Fruit fly (Drosophila melanogaster) whole organism, embryonic: ENCODE results near the gene enc.

ENCODE experiments used
- BEAF-32 ChIP-seq: fragments of 200-800 bp; sonication (Bioruptor generic); optimal IDR thresholded peaks from 3 replicates; lab custom pipeline; 2017; ENCODE audit warnings: missing biosample characterization, missing genetic modification characterization, mild to moderate bottlenecking, moderate library complexity, missing genetic modification reagents
- CG10267 ChIP-seq: fragments of 200-800 bp; sonication (Bioruptor generic); optimal IDR thresholded peaks from 2 replicates; lab custom pipeline; 2018; ENCODE audit warnings: missing biosample characterization, mild to moderate bottlenecking, missing genetic modification characterization, moderate library complexity
- CG12236 ChIP-seq: fragments of 200-800 bp; sonication (Bioruptor generic); optimal IDR thresholded peaks from 2 replicates; lab custom pipeline; 2016; ENCODE audit warnings: missing biosample characterization, missing genetic modification characterization
- CG13624 ChIP-seq: fragments of 200-800 bp; sonication (Bioruptor generic); optimal IDR thresholded peaks from 2 replicates; lab custom pipeline; 2016; ENCODE audit warnings: missing biosample characterization, missing genetic modification characterization
- CG13894 ChIP-seq: fragments of 200-800 bp; sonication (Bioruptor generic); optimal IDR thresholded peaks from 3 replicates; lab custom pipeline; 2018; ENCODE audit warnings: missing biosample characterization, mild to moderate bottlenecking, missing genetic modification characterization, moderate library complexity
- CG14441 ChIP-seq: fragments of 200-800 bp; sonication (Bioruptor generic); IDR thresholded peaks from 2 replicates; pipeline ENCODE4 v1.3.6; 2022; ENCODE audit warnings: missing biosample characterization, missing genetic modification characterization
- CG16813 ChIP-seq: fragments of 200-800 bp; sonication (Bioruptor generic); IDR thresholded peaks from 3 replicates; pipeline ENCODE4 v1.3.6; 2022; ENCODE audit warnings: missing biosample characterization, missing genetic modification characterization; ENCODE audit not compliant: partially characterized antibody
- CG17186 ChIP-seq: fragments of 200-800 bp; sonication (Bioruptor generic); optimal IDR thresholded peaks from 3 replicates; lab custom pipeline; 2017; ENCODE audit warnings: missing biosample characterization, missing genetic modification reagents, missing genetic modification characterization
- CG18011 ChIP-seq: fragments of 200-800 bp; sonication (Bioruptor generic); optimal IDR thresholded peaks from 2 replicates; lab custom pipeline; 2017; ENCODE audit warnings: missing biosample characterization, missing genetic modification characterization, mild to moderate bottlenecking, moderate library complexity, missing genotype
- CG2712 ChIP-seq: fragments of 200-800 bp; optimal IDR thresholded peaks from 3 replicates; lab custom pipeline; 2019; ENCODE audit warnings: missing biosample characterization, mild to moderate bottlenecking, missing genetic modification characterization, moderate library complexity
- CG33213 ChIP-seq: fragments of 200-800 bp; sonication (Bioruptor generic); optimal IDR thresholded peaks from 3 replicates; lab custom pipeline; 2016; ENCODE audit warnings: missing biosample characterization, missing genetic modification characterization
- CG34224 ChIP-seq: fragments of 200-800 bp; sonication (Bioruptor generic); IDR thresholded peaks from 3 replicates; pipeline ENCODE4 v1.3.6; 2022; ENCODE audit warnings: missing biosample characterization, missing genetic modification characterization; ENCODE audit not compliant: partially characterized antibody
- CG42726 ChIP-seq: fragments of 200-800 bp; sonication (Bioruptor generic); IDR thresholded peaks from 2 replicates; pipeline ENCODE4 v1.3.6; 2022; ENCODE audit warnings: missing biosample characterization, missing genetic modification characterization; ENCODE audit not compliant: partially characterized antibody
- CG4360 ChIP-seq: fragments of 200-800 bp; sonication (Bioruptor generic); IDR thresholded peaks from 2 replicates; pipeline ENCODE4 v1.3.6; 2022; ENCODE audit warnings: missing biosample characterization, missing genetic modification characterization
- CG6654 ChIP-seq: fragments of 200-800 bp; sonication (Bioruptor generic); optimal IDR thresholded peaks from 2 replicates; lab custom pipeline; 2017; ENCODE audit warnings: missing biosample characterization, mild to moderate bottlenecking, missing genetic modification characterization
- CG6791 ChIP-seq: fragments of 200-800 bp; sonication (Bioruptor generic); IDR thresholded peaks from 3 replicates; pipeline ENCODE4 v1.3.6; 2022; ENCODE audit warnings: missing biosample characterization, missing genetic modification characterization; ENCODE audit not compliant: partially characterized antibody
- CG7357 ChIP-seq: fragments of 200-800 bp; sonication (Bioruptor generic); IDR thresholded peaks from 3 replicates; pipeline ENCODE4 v1.3.6; 2022; ENCODE audit warnings: missing biosample characterization, missing genetic modification characterization
- CG8290 ChIP-seq, 3 experiments: fragments of 200-800 bp; sonication (Bioruptor generic); optimal IDR thresholded peaks; 2 replicates each; lab custom pipeline; 2016 to 2019; ENCODE audit warnings: missing biosample characterization in 3 of 3, missing genetic modification characterization in 3 of 3, mild to moderate bottlenecking in 2 of 3, moderate library complexity in 1 of 3
- CG9932 ChIP-seq: fragments of 200-800 bp; sonication (Bioruptor generic); IDR thresholded peaks from 2 replicates; pipeline ENCODE4 v1.3.6; 2022; ENCODE audit warnings: missing biosample characterization, missing genetic modification characterization
- Dll ChIP-seq: fragments of 200-800 bp; sonication (Bioruptor generic); IDR thresholded peaks from 4 replicates; pipeline ENCODE4 v1.3.6; 2022; ENCODE audit warnings: missing biosample characterization, missing genetic modification characterization; ENCODE audit not compliant: partially characterized antibody
- Doc3 ChIP-seq: fragments of 200-800 bp; sonication (Bioruptor generic); IDR thresholded peaks from 3 replicates; pipeline ENCODE4 v1.3.6; 2022; ENCODE audit warnings: missing biosample characterization, missing genetic modification characterization; ENCODE audit not compliant: partially characterized antibody
- Dp ChIP-seq: fragments of 200-800 bp; sonication (Bioruptor generic); optimal IDR thresholded peaks from 2 replicates; lab custom pipeline; 2018; ENCODE audit warnings: missing biosample characterization, mild to moderate bottlenecking, missing genetic modification characterization, moderate library complexity
- Dref ChIP-seq: fragments of 200-800 bp; sonication (Bioruptor generic); IDR thresholded peaks from 2 replicates; pipeline ENCODE4 v1.3.6; 2022; ENCODE audit warnings: missing biosample characterization, missing genetic modification characterization
- E2f2 ChIP-seq: fragments of 200-800 bp; sonication (Bioruptor generic); IDR thresholded peaks from 2 replicates; pipeline ENCODE4 v1.3.6; 2022; ENCODE audit warnings: missing biosample characterization, missing genetic modification characterization
- Ets65A ChIP-seq: fragments of 200-800 bp; sonication (Bioruptor generic); peaks from one replicate; lab custom pipeline; 2016; ENCODE audit warnings: missing biosample characterization, missing genetic modification characterization
- MBD-R2 ChIP-seq: fragments of 200-800 bp; sonication (Bioruptor generic); IDR thresholded peaks from 2 replicates; pipeline ENCODE4 v1.3.6; 2022; ENCODE audit warnings: missing biosample characterization, missing genetic modification characterization
- Myb ChIP-seq: fragments of 200-800 bp; sonication (Bioruptor generic); optimal IDR thresholded peaks from 2 replicates; lab custom pipeline; 2016; ENCODE audit warnings: missing biosample characterization, missing genetic modification characterization
- Six4 ChIP-seq: fragments of 200-800 bp; sonication (Bioruptor generic); optimal IDR thresholded peaks from 2 replicates; lab custom pipeline; 2016; ENCODE audit warnings: missing biosample characterization, missing genetic modification characterization
- Spps ChIP-seq: fragments of 200-800 bp; sonication (Bioruptor generic); optimal IDR thresholded peaks from 2 replicates; lab custom pipeline; 2018; ENCODE audit warnings: missing biosample characterization, mild to moderate bottlenecking, missing genetic modification characterization
- Xbp1 ChIP-seq: fragments of 200-800 bp; sonication (Bioruptor generic); optimal IDR thresholded peaks from 3 replicates; lab custom pipeline; 2016; ENCODE audit warnings: missing biosample characterization, mild to moderate bottlenecking, missing genetic modification characterization
- amos ChIP-seq: fragments of 200-800 bp; sonication (Bioruptor generic); IDR thresholded peaks from 2 replicates; pipeline ENCODE4 v1.3.6; 2022; ENCODE audit warnings: missing biosample characterization, missing genetic modification characterization; ENCODE audit not compliant: partially characterized antibody
- crp ChIP-seq, 2 experiments: fragments of 200-800 bp; sonication (Bioruptor generic); optimal IDR thresholded peaks; 2 replicates in 1 of 2; 3 replicates in 1 of 2; lab custom pipeline; 2017; ENCODE audit warnings: missing biosample characterization in 2 of 2, missing genetic modification characterization in 2 of 2, mild to moderate bottlenecking in 1 of 2, moderate library complexity in 1 of 2
- gfzf ChIP-seq: fragments of 200-800 bp; sonication (Bioruptor generic); optimal IDR thresholded peaks from 2 replicates; lab custom pipeline; 2016; ENCODE audit warnings: missing biosample characterization, mild to moderate bottlenecking, missing genetic modification characterization, moderate library complexity
- her ChIP-seq: fragments of 200-800 bp; sonication (Bioruptor generic); optimal IDR thresholded peaks from 2 replicates; lab custom pipeline; 2016; ENCODE audit warnings: missing biosample characterization, missing genetic modification characterization
- hkb ChIP-seq, 2 experiments: fragments of 200-800 bp in 1 of 2; fragments of >200 bp in 1 of 2; sonication (Bioruptor generic) in 1 of 2; IDR thresholded peaks in 1 of 2; optimal IDR thresholded peaks in 1 of 2; 2 replicates each; pipeline versions ENCODE4 v1.3.6 to Lab custom; 2017 to 2022; ENCODE audit warnings: missing biosample characterization in 1 of 2, missing genetic modification characterization in 1 of 2
- inv ChIP-seq: fragments of 200-800 bp; sonication (Bioruptor generic); IDR thresholded peaks from 2 replicates; pipeline ENCODE4 v1.3.6; 2022; ENCODE audit warnings: missing biosample characterization, missing genetic modification characterization; ENCODE audit not compliant: partially characterized antibody
- mam ChIP-seq: fragments of 200-800 bp; sonication (Bioruptor generic); optimal IDR thresholded peaks from 3 replicates; lab custom pipeline; 2016; ENCODE audit warnings: missing biosample characterization, missing genetic modification characterization
- nerfin-2 ChIP-seq: fragments of 200-800 bp; sonication (Bioruptor generic); IDR thresholded peaks from 2 replicates; pipeline ENCODE4 v1.3.6; 2022; ENCODE audit warnings: missing biosample characterization, missing genetic modification characterization; ENCODE audit not compliant: partially characterized antibody
- nmo ChIP-seq: fragments of 200-800 bp; sonication (Bioruptor generic); optimal IDR thresholded peaks from 2 replicates; lab custom pipeline; 2018; ENCODE audit warnings: missing biosample characterization, mild to moderate bottlenecking, missing genetic modification characterization, moderate library complexity
- otp ChIP-seq: fragments of 200-800 bp; sonication (Bioruptor generic); IDR thresholded peaks from 3 replicates; pipeline ENCODE4, ENCODE4 v1.3.6; 2022; ENCODE audit warnings: missing biosample characterization, missing genetic modification characterization
- pzg ChIP-seq: fragments of 200-800 bp; sonication (Bioruptor generic); optimal IDR thresholded peaks from 3 replicates; lab custom pipeline; 2018; ENCODE audit warnings: missing biosample characterization, mild to moderate bottlenecking, missing genetic modification characterization, moderate library complexity
- row ChIP-seq: fragments of 200-800 bp; sonication (Bioruptor generic); IDR thresholded peaks from 3 replicates; pipeline ENCODE4 v1.3.6; 2022; ENCODE audit warnings: missing biosample characterization, missing genetic modification characterization
- run ChIP-seq: fragments of 200-800 bp; sonication (Bioruptor generic); optimal IDR thresholded peaks from 3 replicates; lab custom pipeline; 2018; ENCODE audit warnings: missing biosample characterization, mild to moderate bottlenecking, missing genetic modification characterization
- tgo ChIP-seq: fragments of 200-800 bp; sonication (Bioruptor generic); IDR thresholded peaks from 3 replicates; pipeline ENCODE4 v1.3.6; 2022; ENCODE audit warnings: missing biosample characterization, missing genetic modification characterization
- trem ChIP-seq: fragments of 200-800 bp; optimal IDR thresholded peaks from 3 replicates; lab custom pipeline; 2019; ENCODE audit warnings: missing biosample characterization, mild to moderate bottlenecking, missing genetic modification characterization, moderate library complexity
- vnd ChIP-seq: fragments of 200-800 bp; sonication (Bioruptor generic); IDR thresholded peaks from 3 replicates; pipeline ENCODE4 v1.3.6; 2022; ENCODE audit warnings: missing biosample characterization, missing genetic modification characterization; ENCODE audit not compliant: partially characterized antibody
- vvl ChIP-seq: fragments of 200-800 bp; sonication (Bioruptor generic); IDR thresholded peaks from 2 replicates; pipeline ENCODE4 v1.3.6; 2022; ENCODE audit warnings: missing biosample characterization, missing genetic modification characterization
- zen2 ChIP-seq: fragments of 200-800 bp; sonication (Bioruptor generic); IDR thresholded peaks from 3 replicates; pipeline ENCODE4 v1.3.6; 2022; ENCODE audit warnings: missing biosample characterization, missing genetic modification characterization; ENCODE audit not compliant: partially characterized antibody

enc gene

DNA sequence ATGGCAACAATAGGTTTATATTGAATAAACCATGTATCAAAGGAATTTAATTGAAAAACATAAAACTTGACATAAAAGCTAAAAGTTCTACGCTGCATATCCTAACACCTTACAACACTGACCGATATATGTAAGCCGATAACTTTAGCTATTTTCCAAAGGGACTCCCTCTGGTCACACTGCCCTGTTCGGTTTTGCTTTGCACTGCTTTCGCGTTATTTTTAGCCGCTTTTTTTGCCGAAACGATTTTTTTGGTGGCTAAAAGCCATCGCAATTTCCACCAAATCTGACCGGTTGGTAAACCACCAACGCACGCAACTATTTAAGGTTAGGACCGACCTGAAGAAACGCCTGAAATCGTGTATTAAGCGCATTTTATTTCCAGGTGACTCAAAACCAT, 7.4 kb upstream of the enc start, which contains the start of the genes CG32263 and PIG-B:
Gene CG32263, minus strand, starts transcription at position 26 of the 400 bp plus-strand sequence.
Gene PIG-B, plus strand, starts transcription at position 175 of the 400 bp plus-strand sequence.
- TF ChIP-seq pzg (GFP tag; lab: Kevin White, UChicago) (peak; percentile 78), CG17186 (GFP tag; lab: Kevin White, UChicago) (peak; percentile 9), nmo (GFP tag; lab: Kevin White, UChicago) (peak; percentile 26), Dp (GFP tag; lab: Kevin White, UChicago) (peak; percentile 47), Dll (GFP tag; lab: Robert Waterston, UW) (peak; percentile 69; the same call in 3 of the 4 replicates), Ets65A (GFP tag; lab: Kevin White, UChicago) (no peak), BEAF-32 (GFP tag; lab: Kevin White, UChicago) (peak; percentile 53), CG10267 (peak; percentile 88), CG42726 (GFP tag; lab: Robert Waterston, UW) (no peak), CG33213 (GFP tag; lab: Kevin White, UChicago) (peak; percentile 41), Six4 (no peak), row (peak; percentile 51; the same call in 1 of the 3 replicates), mam (GFP tag; lab: Kevin White, UChicago) (peak; percentile 30), Dref (GFP tag; lab: Robert Waterston, UW) (peak; percentile 81), CG12236 (GFP tag; lab: Kevin White, UChicago) (no peak), CG13894 (tag; lab: Kevin White, UChicago) (no peak), amos (GFP tag; lab: Robert Waterston, UW) (peak; percentile 70), CG9932 (GFP tag; lab: Robert Waterston, UW) (peak; percentile 39), MBD-R2 (peak; percentile 81), CG2712 (peak; percentile 11), crp (GFP tag; optimal IDR thresholded peaks at IDR 0.05; lab: Kevin White, UChicago) (peak in 1 of 2 experiments; percentile 39), CG6654 (GFP tag; lab: Kevin White, UChicago) (no peak), CG4360 (GFP tag; lab: Robert Waterston, UW) (0 out of 2 replicates have a peak, but pooled peaks have one; percentile 38), her (GFP tag; lab: Kevin White, UChicago) (no peak), E2f2 (GFP tag; lab: Robert Waterston, UW) (peak; percentile 52), CG7357 (no peak), vvl (GFP tag; lab: Robert Waterston, UW) (peak; percentile 20; the same call in 1 of the 2 replicates), Xbp1 (GFP tag; lab: Kevin White, UChicago) (peak; percentile 20), CG14441 (no peak), Doc3 (GFP tag; lab: Robert Waterston, UW) (peak; percentile 63; the same call in 2 of the 3 replicates), trem (tag; lab: Kevin White, UChicago) (peak; percentile 38), CG34224 (GFP tag; lab: Robert Waterston, UW) (peak; percentile 86), Spps (tag; lab: Kevin White, UChicago) (no peak), run (tag; lab: Kevin White, UChicago) (peak; percentile 1), CG8290 (GFP tag; optimal IDR thresholded peaks at IDR 0.05; lab: Kevin White, UChicago) (peak; percentile 71), CG8290 (tag; optimal IDR thresholded peaks at IDR 0.05; lab: Kevin White, UChicago) (peak in 1 of 2 experiments; percentile 54), gfzf (peak; percentile 83), CG16813 (GFP tag; lab: Robert Waterston, UW) (peak; percentile 70), zen2 (peak; percentile 86), hkb (optimal IDR thresholded peaks at IDR 0.05; lab: Kevin White, UChicago) (peak; percentile 43), hkb (GFP tag; IDR thresholded peaks at IDR 0.05; lab: Robert Waterston, UW) (no peak), CG13624 (peak; percentile 32), vnd (peak; percentile 46; the same call in 1 of the 3 replicates), inv (GFP tag; lab: Robert Waterston, UW) (peak; percentile 21; the same call in 1 of the 2 replicates), nerfin-2 (GFP tag; lab: Robert Waterston, UW) (no peak), otp (GFP tag; lab: Robert Waterston, UW) (no peak), Myb (GFP tag; lab: Kevin White, UChicago) (peak; percentile 11), tgo (GFP tag; lab: Robert Waterston, UW) (no peak), CG6791 (GFP tag; lab: Robert Waterston, UW) (peak; percentile 91), CG18011 (GFP tag; lab: Kevin White, UChicago) (peak; percentile 73)
